Fruit fly (Drosophila melanogaster) whole organism, embryonic: ENCODE results near the gene Srp19.

Source experiments
- Antp ChIP-seq: fragments of 200-800 bp; sonication (Bioruptor generic); optimal IDR thresholded peaks from 3 replicates; lab custom pipeline; 2016; ENCODE audit warnings: missing biosample characterization, missing genetic modification characterization
- B-H2 ChIP-seq: fragments of 200-800 bp; sonication (Bioruptor generic); optimal IDR thresholded peaks from 2 replicates; lab custom pipeline; 2018; ENCODE audit warnings: missing biosample characterization, mild to moderate bottlenecking, missing genetic modification characterization
- CG10267 ChIP-seq: fragments of 200-800 bp; sonication (Bioruptor generic); optimal IDR thresholded peaks from 2 replicates; lab custom pipeline; 2018; ENCODE audit warnings: missing biosample characterization, mild to moderate bottlenecking, missing genetic modification characterization, moderate library complexity
- CG10366 ChIP-seq: fragments of 200-800 bp; sonication (Bioruptor generic); IDR thresholded peaks from 2 replicates; pipeline ENCODE4 v1.3.6; 2022; ENCODE audit warnings: missing biosample characterization, missing genetic modification characterization
- CG10431 ChIP-seq: fragments of 200-800 bp; sonication (Bioruptor generic); optimal IDR thresholded peaks from 3 replicates; lab custom pipeline; 2018; ENCODE audit warnings: missing biosample characterization, mild to moderate bottlenecking, missing genetic modification characterization
- CG10462 ChIP-seq: fragments of 200-800 bp; sonication (Bioruptor generic); optimal IDR thresholded peaks from 2 replicates; lab custom pipeline; 2016; ENCODE audit warnings: missing biosample characterization, missing genetic modification characterization
- CG12299 ChIP-seq: fragments of 200-800 bp; sonication (Bioruptor generic); optimal IDR thresholded peaks from 2 replicates; lab custom pipeline; 2018; ENCODE audit warnings: missing biosample characterization, mild to moderate bottlenecking, missing genetic modification characterization
- CG12744 ChIP-seq: fragments of 200-800 bp; sonication (Bioruptor generic); optimal IDR thresholded peaks from 2 replicates; lab custom pipeline; 2016; ENCODE audit warnings: missing biosample characterization, missing genetic modification characterization
- CG14050 ChIP-seq: fragments of 200-800 bp; sonication (Bioruptor generic); IDR thresholded peaks from 3 replicates; pipeline ENCODE4 v1.3.6; 2022; ENCODE audit warnings: missing biosample characterization, missing genetic modification characterization
- CG15269 ChIP-seq: fragments of 200-800 bp; sonication (Bioruptor generic); optimal IDR thresholded peaks from 2 replicates; lab custom pipeline; 2018; ENCODE audit warnings: missing biosample characterization, mild to moderate bottlenecking, missing genetic modification characterization, moderate library complexity
- CG16813 ChIP-seq: fragments of 200-800 bp; sonication (Bioruptor generic); IDR thresholded peaks from 3 replicates; pipeline ENCODE4 v1.3.6; 2022; ENCODE audit warnings: missing biosample characterization, missing genetic modification characterization; ENCODE audit not compliant: partially characterized antibody
- CG17829 ChIP-seq: fragments of 200-800 bp; optimal IDR thresholded peaks from 2 replicates; lab custom pipeline; 2019; ENCODE audit warnings: missing biosample characterization, mild to moderate bottlenecking, missing genetic modification characterization, moderate library complexity
- CG17912 ChIP-seq: fragments of 200-800 bp; sonication (Bioruptor generic); optimal IDR thresholded peaks from 2 replicates; lab custom pipeline; 2018; ENCODE audit warnings: missing biosample characterization, mild to moderate bottlenecking, missing genetic modification characterization
- CG18262 ChIP-seq: fragments of 200-800 bp; optimal IDR thresholded peaks from 3 replicates; lab custom pipeline; 2019; ENCODE audit warnings: missing biosample characterization, mild to moderate bottlenecking, missing genetic modification characterization, moderate library complexity
- CG32772 ChIP-seq: fragments of 200-800 bp; sonication (Bioruptor generic); IDR thresholded peaks from 2 replicates; pipeline ENCODE4 v1.3.6; 2022; ENCODE audit warnings: missing biosample characterization, missing genetic modification characterization
- CG3847 ChIP-seq: fragments of 200-800 bp; sonication (Bioruptor generic); IDR thresholded peaks from 2 replicates; pipeline ENCODE4 v1.3.6; 2022; ENCODE audit warnings: missing biosample characterization, missing genetic modification characterization
- CG4328 ChIP-seq: fragments of 200-800 bp; sonication (Bioruptor generic); optimal IDR thresholded peaks from 3 replicates; lab custom pipeline; 2017; ENCODE audit warnings: missing biosample characterization, missing genetic modification reagents, missing genetic modification characterization
- CG5245 ChIP-seq: fragments of 200-800 bp; sonication (Bioruptor generic); optimal IDR thresholded peaks from 3 replicates; lab custom pipeline; 2016; ENCODE audit warnings: missing biosample characterization, missing genetic modification characterization
- CG9817 ChIP-seq: fragments of 200-800 bp; sonication (Bioruptor generic); optimal IDR thresholded peaks from 2 replicates; lab custom pipeline; 2018; ENCODE audit warnings: missing biosample characterization, mild to moderate bottlenecking, missing genetic modification characterization, moderate library complexity
- CG9932 ChIP-seq: fragments of 200-800 bp; sonication (Bioruptor generic); IDR thresholded peaks from 2 replicates; pipeline ENCODE4 v1.3.6; 2022; ENCODE audit warnings: missing biosample characterization, missing genetic modification characterization
- CkIIα-i1 ChIP-seq: fragments of 200-800 bp; sonication (Bioruptor generic); IDR thresholded peaks from 2 replicates; pipeline ENCODE4 v1.3.6; 2022; ENCODE audit warnings: missing biosample characterization, missing genetic modification characterization
- Dref ChIP-seq: fragments of 200-800 bp; sonication (Bioruptor generic); IDR thresholded peaks from 2 replicates; pipeline ENCODE4 v1.3.6; 2022; ENCODE audit warnings: missing biosample characterization, missing genetic modification characterization
- E2f2 ChIP-seq: fragments of 200-800 bp; sonication (Bioruptor generic); IDR thresholded peaks from 2 replicates; pipeline ENCODE4 v1.3.6; 2022; ENCODE audit warnings: missing biosample characterization, missing genetic modification characterization
- Ets65A ChIP-seq: fragments of 200-800 bp; sonication (Bioruptor generic); peaks from one replicate; lab custom pipeline; 2016; ENCODE audit warnings: missing biosample characterization, missing genetic modification characterization
- Gug ChIP-seq: fragments of 200-800 bp; sonication (Bioruptor generic); IDR thresholded peaks from 4 replicates; pipeline ENCODE4 v1.3.6; 2022; ENCODE audit warnings: missing biosample characterization, missing genetic modification characterization
- Hr39 ChIP-seq: fragments of >200 bp; optimal IDR thresholded peaks from 2 replicates; lab custom pipeline; 2017
- Jarid2 ChIP-seq: fragments of 200-800 bp; sonication (Bioruptor generic); optimal IDR thresholded peaks from 3 replicates; lab custom pipeline; 2017; ENCODE audit warnings: mild to moderate bottlenecking, missing biosample characterization, missing genetic modification reagents, missing genetic modification characterization
- Lpt ChIP-seq: fragments of >200 bp; optimal IDR thresholded peaks from 2 replicates; lab custom pipeline; 2018; ENCODE audit warnings: missing biosample characterization, missing genetic modification characterization
- Myb ChIP-seq: fragments of 200-800 bp; sonication (Bioruptor generic); optimal IDR thresholded peaks from 2 replicates; lab custom pipeline; 2016; ENCODE audit warnings: missing biosample characterization, missing genetic modification characterization
- NC2β ChIP-seq: fragments of 200-800 bp; sonication (Bioruptor generic); optimal IDR thresholded peaks from 2 replicates; lab custom pipeline; 2016; ENCODE audit warnings: missing biosample characterization, missing genetic modification characterization
- Ssrp ChIP-seq: fragments of 200-800 bp; sonication (Bioruptor generic); optimal IDR thresholded peaks from 2 replicates; lab custom pipeline; 2018; ENCODE audit warnings: missing biosample characterization, mild to moderate bottlenecking, missing genetic modification characterization, moderate library complexity
- Xbp1 ChIP-seq: fragments of 200-800 bp; sonication (Bioruptor generic); optimal IDR thresholded peaks from 3 replicates; lab custom pipeline; 2016; ENCODE audit warnings: missing biosample characterization, mild to moderate bottlenecking, missing genetic modification characterization
- ase ChIP-seq: fragments of 200-800 bp; sonication (Bioruptor generic); IDR thresholded peaks from 3 replicates; pipeline ENCODE4 v1.3.6; 2022; ENCODE audit warnings: missing biosample characterization, missing genetic modification characterization
- cg ChIP-seq: fragments of 200-800 bp; sonication (Bioruptor generic); optimal IDR thresholded peaks from 3 replicates; lab custom pipeline; 2019; ENCODE audit warnings: missing biosample characterization, mild to moderate bottlenecking, missing genetic modification characterization, moderate library complexity
- chif ChIP-seq, 2 experiments: fragments of 200-800 bp; sonication (Bioruptor generic); optimal IDR thresholded peaks; 3 replicates each; lab custom pipeline; 2016; ENCODE audit warnings: missing biosample characterization in 2 of 2, missing genetic modification characterization in 2 of 2
- chn ChIP-seq: fragments of 200-800 bp; sonication (Bioruptor generic); optimal IDR thresholded peaks from 2 replicates; lab custom pipeline; 2016; ENCODE audit warnings: missing biosample characterization, missing genetic modification characterization
- her ChIP-seq: fragments of 200-800 bp; sonication (Bioruptor generic); optimal IDR thresholded peaks from 2 replicates; lab custom pipeline; 2016; ENCODE audit warnings: missing biosample characterization, missing genetic modification characterization
- ind ChIP-seq: fragments of 200-800 bp; sonication (Bioruptor generic); optimal IDR thresholded peaks from 3 replicates; lab custom pipeline; 2016; ENCODE audit warnings: missing biosample characterization, missing genetic modification characterization
- maf-S ChIP-seq: fragments of 200-800 bp; sonication (Bioruptor generic); optimal IDR thresholded peaks from 2 replicates; lab custom pipeline; 2016; ENCODE audit warnings: missing biosample characterization, missing genetic modification characterization
- nmo ChIP-seq: fragments of 200-800 bp; sonication (Bioruptor generic); optimal IDR thresholded peaks from 2 replicates; lab custom pipeline; 2018; ENCODE audit warnings: missing biosample characterization, mild to moderate bottlenecking, missing genetic modification characterization, moderate library complexity
- pfk ChIP-seq: fragments of 200-800 bp; sonication (Bioruptor generic); optimal IDR thresholded peaks from 2 replicates; lab custom pipeline; 2018; ENCODE audit warnings: missing biosample characterization, mild to moderate bottlenecking, missing genetic modification characterization, moderate library complexity
- prd ChIP-seq, 3 experiments: fragments of >200 bp in 2 of 3; fragments of 200-800 bp in 1 of 3; sonication (Bioruptor generic) in 1 of 3; optimal IDR thresholded peaks in 2 of 3; IDR thresholded peaks in 1 of 3; 2 replicates in 2 of 3; 3 replicates in 1 of 3; pipeline versions ENCODE4 v1.3.6 to Lab custom; 2017 to 2022; ENCODE audit warnings: missing biosample characterization in 1 of 3, missing genetic modification characterization in 1 of 3
- rib ChIP-seq: fragments of 200-800 bp; sonication (Bioruptor generic); IDR thresholded peaks from 2 replicates; pipeline ENCODE4 v1.3.6; 2022; ENCODE audit warnings: missing biosample characterization, missing genetic modification characterization
- ro ChIP-seq: fragments of 200-800 bp; sonication (Bioruptor generic); IDR thresholded peaks from 2 replicates; pipeline ENCODE4 v1.3.6; 2022; ENCODE audit warnings: missing biosample characterization, missing genetic modification characterization
- sens-2 ChIP-seq: fragments of 200-800 bp; sonication (Bioruptor generic); IDR thresholded peaks from 2 replicates; pipeline ENCODE4 v1.3.6; 2022; ENCODE audit warnings: missing biosample characterization, missing genetic modification characterization
- slbo ChIP-seq: fragments of 200-800 bp; sonication (Bioruptor generic); IDR thresholded peaks from 2 replicates; pipeline ENCODE4 v1.3.6; 2022; ENCODE audit warnings: missing biosample characterization, missing genetic modification characterization
- toy ChIP-seq: fragments of 200-800 bp; sonication (Bioruptor generic); IDR thresholded peaks from 2 replicates; pipeline ENCODE4 v1.3.6; 2022; ENCODE audit warnings: missing biosample characterization, missing genetic modification characterization
- twi ChIP-seq: fragments of 200-800 bp; optimal IDR thresholded peaks from 2 replicates; lab custom pipeline; 2019; ENCODE audit warnings: missing biosample characterization, mild to moderate bottlenecking, missing genetic modification characterization, moderate library complexity
- vvl ChIP-seq: fragments of 200-800 bp; sonication (Bioruptor generic); IDR thresholded peaks from 2 replicates; pipeline ENCODE4 v1.3.6; 2022; ENCODE audit warnings: missing biosample characterization, missing genetic modification characterization
- wdn ChIP-seq: fragments of 200-800 bp; sonication (Bioruptor generic); IDR thresholded peaks from 2 replicates; pipeline ENCODE4 v1.3.6; 2022; ENCODE audit warnings: missing biosample characterization, missing genetic modification characterization
- wor ChIP-seq: fragments of 200-800 bp; sonication (Bioruptor generic); IDR thresholded peaks from 2 replicates; pipeline ENCODE4 v1.3.6; 2022; ENCODE audit warnings: missing biosample characterization, missing genetic modification characterization

Gene Srp19

DNA sequence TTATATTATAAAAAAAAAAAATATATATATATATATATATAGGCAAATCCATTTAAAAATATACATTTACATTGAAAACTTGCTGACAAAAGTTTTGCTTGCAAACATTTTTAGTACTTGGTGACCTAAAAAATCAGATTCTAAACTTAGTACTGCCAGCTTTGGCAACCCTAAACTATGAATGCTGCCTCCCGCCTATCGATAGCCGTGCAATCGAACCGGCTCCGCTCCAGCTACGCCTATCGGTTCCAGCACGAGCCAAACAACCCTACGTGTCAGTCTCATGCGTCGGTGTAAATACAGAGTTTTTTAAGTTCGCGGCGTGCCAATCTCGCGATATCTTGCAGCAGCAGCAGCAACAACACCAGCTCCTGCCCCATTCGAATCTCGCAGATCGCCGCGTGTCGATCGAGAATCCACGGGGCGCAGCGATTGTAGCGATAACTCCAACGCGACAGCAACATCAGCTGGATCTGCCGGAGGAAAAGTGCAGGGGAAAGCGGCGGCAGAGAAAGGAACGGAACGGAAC, 12.6 kb upstream of the Srp19 start, which contains the start of gene Sec63 (continued):
- no peak for TF ChIP-seq CG4328 (GFP tag; lab: Kevin White, UChicago)
- TF ChIP-seq E2f2 (GFP tag; lab: Robert Waterston, UW), result peak; percentile 53; the same call in 1 of the 2 replicates
- peak; percentile 19 for TF ChIP-seq CG10267 (tag; lab: Kevin White, UChicago)
- TF ChIP-seq Jarid2 (GFP tag; lab: Kevin White, UChicago), result peak; percentile 6
- peak; percentile 1 for TF ChIP-seq Myb (GFP tag; lab: Kevin White, UChicago)
- peak; percentile 35 for TF ChIP-seq ind (GFP tag; lab: Kevin White, UChicago)
- TF ChIP-seq prd (optimal IDR thresholded peaks at IDR 0.05; lab: Kevin White, UChicago), result no peak
- peak; percentile 77 for TF ChIP-seq prd (GFP tag; IDR thresholded peaks at IDR 0.05; lab: Robert Waterston, UW)
- TF ChIP-seq cg, result no peak
- TF ChIP-seq CG5245, result peak; percentile 54
- peak; percentile 35 for TF ChIP-seq Antp (GFP tag; lab: Kevin White, UChicago)
- TF ChIP-seq Ets65A (GFP tag; lab: Kevin White, UChicago), result no peak
- no peak for TF ChIP-seq CG10462
- TF ChIP-seq Xbp1, result peak; percentile 67
- TF ChIP-seq toy (GFP tag; lab: Robert Waterston, UW), result no peak
- TF ChIP-seq NC2β, result no peak
- no peak for TF ChIP-seq wor (GFP tag; lab: Robert Waterston, UW)
- no peak for TF ChIP-seq her (GFP tag; lab: Kevin White, UChicago)
- peak; percentile 46 for TF ChIP-seq nmo
- TF ChIP-seq Ssrp (tag; lab: Kevin White, UChicago), result peak; percentile 42
- no peak for TF ChIP-seq Hr39
- peak; percentile 26 for TF ChIP-seq CG18262 (tag; lab: Kevin White, UChicago)
- no peak for TF ChIP-seq ro (GFP tag; lab: Robert Waterston, UW)
- peak; percentile 11; the same call in 1 of the 2 replicates for TF ChIP-seq vvl (GFP tag; lab: Robert Waterston, UW)
- TF ChIP-seq chn (GFP tag; lab: Kevin White, UChicago), result peak; percentile 57
- TF ChIP-seq CG16813 (GFP tag; lab: Robert Waterston, UW), result peak; percentile 81
- peak; percentile 54; the same call in 2 of the 3 replicates for TF ChIP-seq CG14050 (GFP tag; lab: Robert Waterston, UW)
- peak; percentile 74 for TF ChIP-seq CG3847 (GFP tag; lab: Robert Waterston, UW)
- no peak for TF ChIP-seq maf-S
- peak; percentile 54 for TF ChIP-seq CG9817 (tag; lab: Kevin White, UChicago)
- peak; percentile 42; the same call in 1 of the 3 replicates for TF ChIP-seq ase (GFP tag; lab: Robert Waterston, UW)
- TF ChIP-seq Lpt (GFP tag; lab: Kevin White, UChicago), result no peak
- TF ChIP-seq B-H2 (GFP tag; lab: Kevin White, UChicago), result peak; percentile 43
- peak; percentile 25; the same call in 1 of the 2 replicates for TF ChIP-seq wdn (GFP tag; lab: Robert Waterston, UW)
- no peak for TF ChIP-seq CG12744 (GFP tag; lab: Kevin White, UChicago)
- TF ChIP-seq Gug (GFP tag; lab: Robert Waterston, UW), result peak; percentile 4; the same call in 1 of the 4 replicates
- TF ChIP-seq CG12299 (tag; lab: Kevin White, UChicago), result peak; percentile 25
- no peak for TF ChIP-seq chif (GFP tag; optimal IDR thresholded peaks at IDR 0.05; lab: Kevin White, UChicago)
- TF ChIP-seq CkIIα-i1 (GFP tag; lab: Robert Waterston, UW), result no peak
- no peak for TF ChIP-seq CG10431 (GFP tag; lab: Kevin White, UChicago)
- TF ChIP-seq CG10366 (GFP tag; lab: Robert Waterston, UW), result peak; percentile 35; the same call in 1 of the 2 replicates
- TF ChIP-seq CG17912 (GFP tag; lab: Kevin White, UChicago), result peak; percentile 28
- peak; percentile 4; the same call in 1 of the 2 replicates for TF ChIP-seq CG32772 (GFP tag; lab: Robert Waterston, UW)
- TF ChIP-seq slbo, result peak; percentile 78
- TF ChIP-seq CG17829 (tag; lab: Kevin White, UChicago), result peak; percentile 20
- TF ChIP-seq CG15269, result peak; percentile 16
- peak; percentile 93 for TF ChIP-seq pfk (GFP tag; lab: Kevin White, UChicago)
- TF ChIP-seq twi (tag; lab: Kevin White, UChicago), result no peak
- TF ChIP-seq CG9932 (GFP tag; lab: Robert Waterston, UW), result peak; percentile 78
- peak; percentile 95 for TF ChIP-seq Dref (GFP tag; lab: Robert Waterston, UW)
- TF ChIP-seq rib (GFP tag; lab: Robert Waterston, UW), result no peak
- no peak for TF ChIP-seq sens-2 (GFP tag; lab: Robert Waterston, UW)
